Worm (Caenorhabditis elegans): ENCODE measurements around the gene C28D4.18.

- TF ChIP-seq dao-5 (tag; optimal IDR thresholded peaks at IDR 0.05): no peak
- no peak for TF ChIP-seq him-1 (tag; optimal IDR thresholded peaks at IDR 0.05)
- TF ChIP-seq W03F9.2 (tag; optimal IDR thresholded peaks at IDR 0.05): no peak
Observed at ce11 chrIV:9716490-9716889, 8.6 kb upstream of the C28D4.18 start.

Data from whole organism, L4/young adult.